Worm (Caenorhabditis elegans) whole organism, dauer: ENCODE measurements around the gene ZK1321.4.

Experiments used
- unc-62 ChIP-seq: sonication (generic microtip); optimal IDR thresholded peaks from 2 replicates; lab custom pipeline; 2017; ENCODE audit warnings: missing biosample characterization, missing genetic modification reagents, missing genetic modification characterization

ZK1321.4 gene

DNA sequence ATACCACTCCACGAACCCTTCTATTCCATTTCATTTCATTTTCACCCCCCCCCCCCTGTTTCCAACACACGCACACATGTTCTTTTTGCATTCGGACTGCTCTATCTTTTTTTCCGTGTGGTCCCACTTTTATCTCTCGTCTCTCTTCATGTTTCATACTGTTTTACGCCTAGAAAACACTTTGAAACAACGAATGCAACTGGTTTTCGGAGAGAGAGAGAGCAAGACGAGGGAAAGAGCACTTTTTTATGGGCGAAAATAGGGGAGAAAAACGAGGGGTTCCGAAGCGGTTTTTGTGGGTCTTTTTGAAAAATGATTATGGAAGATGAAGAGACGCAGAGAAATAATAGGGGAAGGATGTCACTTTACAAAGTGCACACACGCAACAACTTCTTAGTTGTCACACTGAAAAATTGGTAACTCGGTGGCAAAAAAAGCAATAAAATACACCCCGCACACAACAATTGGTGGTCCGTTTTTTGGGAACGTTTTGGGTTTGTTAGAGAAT, 46.5 kb downstream of the ZK1321.4 start:
- TF ChIP-seq unc-62 (GFP tag; lab: Kevin White, UChicago): no peak

DNA sequence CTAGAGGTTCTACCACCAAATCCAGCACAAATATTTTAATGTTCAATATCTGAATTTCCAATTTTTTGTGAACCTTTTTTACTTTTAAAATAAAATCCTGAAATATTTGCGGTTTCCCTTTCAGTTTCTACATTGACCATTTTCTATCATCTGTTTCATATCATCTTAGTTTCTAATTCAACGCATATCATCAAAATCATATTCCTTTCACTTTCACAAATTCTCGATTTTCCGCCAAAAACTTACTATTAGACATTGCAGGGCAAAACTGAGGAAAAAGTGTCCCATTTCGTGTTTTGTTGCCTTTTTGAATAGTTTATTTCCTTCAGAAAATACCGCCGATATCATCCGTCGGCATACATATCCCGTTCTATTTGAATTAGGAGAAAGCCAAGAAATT, 48.7 kb downstream of the ZK1321.4 start:
- TF ChIP-seq unc-62 (GFP tag; lab: Kevin White, UChicago): no peak

DNA sequence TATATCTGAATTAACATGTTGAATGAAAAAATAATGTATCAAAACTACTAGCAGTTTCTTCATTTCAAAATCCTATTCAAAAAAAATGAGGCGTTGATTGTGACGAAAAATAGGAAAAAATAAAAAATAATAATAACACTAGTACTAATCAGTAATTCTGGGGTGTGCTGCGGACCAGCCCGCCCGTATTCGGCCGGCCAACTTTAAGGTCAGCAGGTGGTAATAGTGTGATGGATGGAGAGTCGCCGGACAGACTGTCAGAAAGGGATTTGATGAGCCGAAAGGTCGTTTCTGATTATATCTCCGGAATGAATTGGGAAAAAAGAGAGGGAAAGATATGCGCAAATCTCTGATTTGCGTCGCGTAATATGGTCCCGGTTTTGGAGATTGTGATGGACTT, 49.3 kb downstream of the ZK1321.4 start, which contains the start of gene cutl-2:
cutl-2 (minus strand) TSS at position 210 of the 400 bp plus-strand sequence.
- no peak for TF ChIP-seq unc-62 (GFP tag; lab: Kevin White, UChicago)
